Fruit fly (Drosophila melanogaster) whole organism, embryonic: ENCODE results near the gene JIL-1.
A peak's percentile ranks its signal among the peaks of the same experiment; 100 is the strongest.

Experiments
- Awh ChIP-seq: fragments of 200-800 bp; sonication (Bioruptor generic); IDR thresholded peaks from 2 replicates; pipeline ENCODE4, ENCODE4 v1.3.6; 2022; ENCODE audit warnings: missing biosample characterization, missing genetic modification characterization
- BEAF-32 ChIP-seq: fragments of 200-800 bp; sonication (Bioruptor generic); optimal IDR thresholded peaks from 3 replicates; lab custom pipeline; 2017; ENCODE audit warnings: missing biosample characterization, missing genetic modification characterization, mild to moderate bottlenecking, moderate library complexity, missing genetic modification reagents
- CG10267 ChIP-seq: fragments of 200-800 bp; sonication (Bioruptor generic); optimal IDR thresholded peaks from 2 replicates; lab custom pipeline; 2018; ENCODE audit warnings: missing biosample characterization, mild to moderate bottlenecking, missing genetic modification characterization, moderate library complexity
- CG10274 ChIP-seq: fragments of 200-800 bp; sonication (Bioruptor generic); optimal IDR thresholded peaks from 3 replicates; lab custom pipeline; 2017; ENCODE audit warnings: missing biosample characterization, mild to moderate bottlenecking, missing genetic modification characterization
- CG10431 ChIP-seq: fragments of 200-800 bp; sonication (Bioruptor generic); optimal IDR thresholded peaks from 3 replicates; lab custom pipeline; 2018; ENCODE audit warnings: missing biosample characterization, mild to moderate bottlenecking, missing genetic modification characterization
- CG10462 ChIP-seq: fragments of 200-800 bp; sonication (Bioruptor generic); optimal IDR thresholded peaks from 2 replicates; lab custom pipeline; 2016; ENCODE audit warnings: missing biosample characterization, missing genetic modification characterization
- CG11504 ChIP-seq: fragments of 200-800 bp; sonication (Bioruptor generic); optimal IDR thresholded peaks from 3 replicates; lab custom pipeline; 2019; ENCODE audit warnings: missing biosample characterization, mild to moderate bottlenecking, missing genetic modification characterization, moderate library complexity
- CG12299 ChIP-seq: fragments of 200-800 bp; sonication (Bioruptor generic); optimal IDR thresholded peaks from 2 replicates; lab custom pipeline; 2018; ENCODE audit warnings: missing biosample characterization, mild to moderate bottlenecking, missing genetic modification characterization
- CG16815 ChIP-seq: fragments of 200-800 bp; sonication (Bioruptor generic); optimal IDR thresholded peaks from 3 replicates; lab custom pipeline; 2017; ENCODE audit warnings: missing biosample characterization, mild to moderate bottlenecking, missing genetic modification characterization
- CG17829 ChIP-seq: fragments of 200-800 bp; optimal IDR thresholded peaks from 2 replicates; lab custom pipeline; 2019; ENCODE audit warnings: missing biosample characterization, mild to moderate bottlenecking, missing genetic modification characterization, moderate library complexity
- CG18262 ChIP-seq: fragments of 200-800 bp; optimal IDR thresholded peaks from 3 replicates; lab custom pipeline; 2019; ENCODE audit warnings: missing biosample characterization, mild to moderate bottlenecking, missing genetic modification characterization, moderate library complexity
- CG2116 ChIP-seq: fragments of 200-800 bp; sonication (Bioruptor generic); optimal IDR thresholded peaks from 3 replicates; lab custom pipeline; 2018; ENCODE audit warnings: missing biosample characterization, mild to moderate bottlenecking, missing genetic modification characterization
- CG2712 ChIP-seq: fragments of 200-800 bp; optimal IDR thresholded peaks from 3 replicates; lab custom pipeline; 2019; ENCODE audit warnings: missing biosample characterization, mild to moderate bottlenecking, missing genetic modification characterization, moderate library complexity
- CG2889 ChIP-seq: fragments of 200-800 bp; sonication (Bioruptor generic); IDR thresholded peaks from 3 replicates; pipeline ENCODE4 v1.3.6; 2022; ENCODE audit warnings: missing biosample characterization, missing genetic modification characterization
- CG6683 ChIP-seq: fragments of 200-800 bp; sonication (Bioruptor generic); optimal IDR thresholded peaks from 2 replicates; lab custom pipeline; 2017; ENCODE audit warnings: missing biosample characterization, mild to moderate bottlenecking, missing genetic modification characterization, missing genetic modification reagents
- CG6689 ChIP-seq: fragments of 200-800 bp; sonication (Bioruptor generic); IDR thresholded peaks from 2 replicates; pipeline ENCODE4 v1.3.6; 2022; ENCODE audit warnings: missing biosample characterization, missing genetic modification characterization
- CG7786 ChIP-seq: fragments of 200-800 bp; sonication (Bioruptor generic); optimal IDR thresholded peaks from 2 replicates; lab custom pipeline; 2016; ENCODE audit warnings: missing biosample characterization, missing genetic modification characterization
- CG8290 ChIP-seq, 3 experiments: fragments of 200-800 bp; sonication (Bioruptor generic); optimal IDR thresholded peaks; 2 replicates each; lab custom pipeline; 2016 to 2019; ENCODE audit warnings: missing biosample characterization in 3 of 3, missing genetic modification characterization in 3 of 3, mild to moderate bottlenecking in 2 of 3, moderate library complexity in 1 of 3
- CkIIα-i1 ChIP-seq: fragments of 200-800 bp; sonication (Bioruptor generic); IDR thresholded peaks from 2 replicates; pipeline ENCODE4 v1.3.6; 2022; ENCODE audit warnings: missing biosample characterization, missing genetic modification characterization
- Deaf1 ChIP-seq: fragments of 200-800 bp; optimal IDR thresholded peaks from 3 replicates; lab custom pipeline; 2019; ENCODE audit warnings: missing biosample characterization, mild to moderate bottlenecking, missing genetic modification characterization, moderate library complexity
- Doc3 ChIP-seq: fragments of 200-800 bp; sonication (Bioruptor generic); IDR thresholded peaks from 3 replicates; pipeline ENCODE4 v1.3.6; 2022; ENCODE audit warnings: missing biosample characterization, missing genetic modification characterization; ENCODE audit not compliant: partially characterized antibody
- Dp ChIP-seq: fragments of 200-800 bp; sonication (Bioruptor generic); optimal IDR thresholded peaks from 2 replicates; lab custom pipeline; 2018; ENCODE audit warnings: missing biosample characterization, mild to moderate bottlenecking, missing genetic modification characterization, moderate library complexity
- Elba2 ChIP-seq: fragments of 200-800 bp; sonication (Bioruptor generic); optimal IDR thresholded peaks from 3 replicates; lab custom pipeline; 2016; ENCODE audit warnings: missing biosample characterization, missing genetic modification characterization
- Hr3 ChIP-seq: fragments of 200-800 bp; sonication (Bioruptor generic); optimal IDR thresholded peaks from 3 replicates; lab custom pipeline; 2016; ENCODE audit warnings: missing biosample characterization, missing genetic modification characterization
- Lhr ChIP-seq: fragments of 200-800 bp; sonication (Bioruptor generic); optimal IDR thresholded peaks from 3 replicates; lab custom pipeline; 2017; ENCODE audit warnings: mild to moderate bottlenecking, missing biosample characterization, missing genetic modification reagents, missing genetic modification characterization
- Pdp1 ChIP-seq, 2 experiments: fragments of 200-800 bp; sonication (Bioruptor generic); optimal IDR thresholded peaks; 3 replicates each; lab custom pipeline; 2016; ENCODE audit warnings: missing biosample characterization in 2 of 2, missing genetic modification characterization in 2 of 2, mild to moderate bottlenecking in 1 of 2, moderate library complexity in 1 of 2
- Side ChIP-seq: fragments of 200-800 bp; sonication (Bioruptor generic); optimal IDR thresholded peaks from 2 replicates; lab custom pipeline; 2016; ENCODE audit warnings: missing biosample characterization, missing genetic modification characterization
- Sin3A ChIP-seq: fragments of >200 bp; optimal IDR thresholded peaks from 2 replicates; lab custom pipeline; 2018
- Six4 ChIP-seq: fragments of 200-800 bp; sonication (Bioruptor generic); optimal IDR thresholded peaks from 2 replicates; lab custom pipeline; 2016; ENCODE audit warnings: missing biosample characterization, missing genetic modification characterization
- Sox102F ChIP-seq: fragments of 200-800 bp; sonication (Bioruptor generic); optimal IDR thresholded peaks from 2 replicates; lab custom pipeline; 2018; ENCODE audit warnings: missing biosample characterization, mild to moderate bottlenecking, missing genetic modification characterization, moderate library complexity
- Ssrp ChIP-seq: fragments of 200-800 bp; sonication (Bioruptor generic); optimal IDR thresholded peaks from 2 replicates; lab custom pipeline; 2018; ENCODE audit warnings: missing biosample characterization, mild to moderate bottlenecking, missing genetic modification characterization, moderate library complexity
- TFAM ChIP-seq: fragments of 200-800 bp; sonication (Bioruptor generic); optimal IDR thresholded peaks from 2 replicates; lab custom pipeline; 2017; ENCODE audit warnings: missing biosample characterization, missing genetic modification characterization, inconsistent platforms
- amos ChIP-seq: fragments of 200-800 bp; sonication (Bioruptor generic); IDR thresholded peaks from 2 replicates; pipeline ENCODE4 v1.3.6; 2022; ENCODE audit warnings: missing biosample characterization, missing genetic modification characterization; ENCODE audit not compliant: partially characterized antibody
- az2 ChIP-seq: fragments of 200-800 bp; sonication (Bioruptor generic); optimal IDR thresholded peaks from 3 replicates; lab custom pipeline; 2016; ENCODE audit warnings: missing biosample characterization, missing genetic modification characterization
- crp ChIP-seq, 2 experiments: fragments of 200-800 bp; sonication (Bioruptor generic); optimal IDR thresholded peaks; 2 replicates in 1 of 2; 3 replicates in 1 of 2; lab custom pipeline; 2017; ENCODE audit warnings: missing biosample characterization in 2 of 2, missing genetic modification characterization in 2 of 2, mild to moderate bottlenecking in 1 of 2, moderate library complexity in 1 of 2
- danr ChIP-seq: fragments of 200-800 bp; sonication (Bioruptor generic); IDR thresholded peaks from 2 replicates; pipeline ENCODE4 v1.3.6; 2022; ENCODE audit warnings: missing biosample characterization, missing genetic modification characterization
- dm ChIP-seq: fragments of 200-800 bp; sonication (Bioruptor generic); optimal IDR thresholded peaks from 3 replicates; lab custom pipeline; 2016; ENCODE audit warnings: missing biosample characterization, missing genetic modification characterization
- esg ChIP-seq: fragments of 200-800 bp; sonication (Bioruptor generic); conservative IDR thresholded peaks from 2 replicates; pipeline ENCODE4 v1.3.6; 2022; ENCODE audit warnings: missing biosample characterization, missing genetic modification characterization
- fd96Cb ChIP-seq: fragments of 200-800 bp; sonication (Bioruptor generic); optimal IDR thresholded peaks from 2 replicates; lab custom pipeline; 2018; ENCODE audit warnings: missing biosample characterization, mild to moderate bottlenecking, missing genetic modification characterization, moderate library complexity
- gce ChIP-seq: fragments of 200-800 bp; sonication (Bioruptor generic); IDR thresholded peaks from 3 replicates; pipeline ENCODE4 v1.3.6; 2022; ENCODE audit warnings: missing biosample characterization, missing genetic modification characterization
- jigr1 ChIP-seq: fragments of 200-800 bp; sonication (Bioruptor generic); IDR thresholded peaks from 3 replicates; pipeline ENCODE4 v1.3.6; 2022; ENCODE audit warnings: missing biosample characterization, missing genetic modification characterization
- lola ChIP-seq, 3 experiments: fragments of >200 bp in 2 of 3; fragments of 200-800 bp in 1 of 3; sonication (Bioruptor generic) in 1 of 3; optimal IDR thresholded peaks; 2 replicates each; lab custom pipeline; 2017 to 2019; ENCODE audit warnings: missing biosample characterization in 3 of 3, missing genetic modification characterization in 3 of 3, mild to moderate bottlenecking in 1 of 3, moderate library complexity in 1 of 3
- mam ChIP-seq: fragments of 200-800 bp; sonication (Bioruptor generic); optimal IDR thresholded peaks from 3 replicates; lab custom pipeline; 2016; ENCODE audit warnings: missing biosample characterization, missing genetic modification characterization
- prd ChIP-seq, 3 experiments: fragments of >200 bp in 2 of 3; fragments of 200-800 bp in 1 of 3; sonication (Bioruptor generic) in 1 of 3; optimal IDR thresholded peaks in 2 of 3; IDR thresholded peaks in 1 of 3; 2 replicates in 2 of 3; 3 replicates in 1 of 3; pipeline versions ENCODE4 v1.3.6 to Lab custom; 2017 to 2022; ENCODE audit warnings: missing biosample characterization in 1 of 3, missing genetic modification characterization in 1 of 3
- run ChIP-seq: fragments of 200-800 bp; sonication (Bioruptor generic); optimal IDR thresholded peaks from 3 replicates; lab custom pipeline; 2018; ENCODE audit warnings: missing biosample characterization, mild to moderate bottlenecking, missing genetic modification characterization
- stc ChIP-seq: fragments of 200-800 bp; sonication (Bioruptor generic); IDR thresholded peaks from 2 replicates; pipeline ENCODE4 v1.3.6; 2022; ENCODE audit warnings: missing biosample characterization, missing genetic modification characterization
- vvl ChIP-seq: fragments of 200-800 bp; sonication (Bioruptor generic); IDR thresholded peaks from 2 replicates; pipeline ENCODE4 v1.3.6; 2022; ENCODE audit warnings: missing biosample characterization, missing genetic modification characterization

Gene JIL-1

DNA sequence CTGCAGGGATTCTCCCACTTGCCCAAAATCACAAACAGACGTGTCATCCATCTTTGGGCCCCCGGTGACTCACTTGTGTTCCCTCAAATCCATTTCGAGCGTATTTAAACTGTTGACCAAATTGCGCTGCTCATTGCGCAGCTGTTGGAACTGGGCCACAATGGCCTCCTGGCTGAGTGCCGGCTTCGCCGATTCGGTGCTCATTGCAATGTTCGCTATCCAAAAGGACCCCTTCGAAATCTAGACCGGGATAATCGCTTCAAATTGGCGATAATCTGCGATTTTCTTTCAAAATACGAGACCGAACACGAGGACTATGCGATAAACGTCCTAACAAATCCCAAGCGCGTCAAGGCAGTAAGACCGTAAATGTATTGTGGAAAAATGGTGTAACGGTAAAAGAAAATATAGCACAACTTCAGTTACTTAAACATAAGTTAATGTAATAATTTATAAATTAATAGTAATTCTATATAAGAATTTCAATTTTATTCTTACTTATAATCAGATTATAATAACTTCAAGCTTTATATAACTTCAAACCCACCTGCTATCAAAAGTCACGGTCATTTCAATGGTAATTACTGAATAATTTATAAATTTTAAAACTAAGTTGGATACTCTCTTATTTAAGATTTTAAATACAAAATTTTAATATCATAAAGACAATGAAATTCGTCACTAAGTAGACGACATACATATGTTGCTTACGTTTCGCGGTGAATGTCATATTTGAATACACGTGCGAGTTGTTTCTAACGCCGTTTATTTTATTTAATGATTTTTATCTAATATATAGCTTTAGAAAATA, 18.7 kb downstream of the JIL-1 start, which contains the start of the genes Pfdn2 and Noc1 (continued):
- TF ChIP-seq TFAM (no peak), jigr1 (GFP tag; lab: Robert Waterston, UW) (0 out of 3 replicates have a peak, but pooled peaks have one; percentile 27), gce (GFP tag; lab: Robert Waterston, UW) (no peak), vvl (GFP tag; lab: Robert Waterston, UW) (peak; percentile 26; the same call in 1 of the 2 replicates), mam (GFP tag; lab: Kevin White, UChicago) (peak; percentile 43), CG12299 (tag; lab: Kevin White, UChicago) (peak; percentile 25), danr (GFP tag; lab: Robert Waterston, UW) (0 out of 2 replicates have a peak, but pooled peaks have one; percentile 9), Lhr (no peak), CG11504 (tag; lab: Kevin White, UChicago) (no peak), CG2712 (tag; lab: Kevin White, UChicago) (peak; percentile 78), esg (peak; percentile 44; the same call in 1 of the 2 replicates), CG2889 (GFP tag; lab: Robert Waterston, UW) (no peak), Sin3A (lab: Kevin White, UChicago) (peak; percentile 5), CG8290 (GFP tag; optimal IDR thresholded peaks at IDR 0.05; lab: Kevin White, UChicago) (peak; percentile 57), CG8290 (tag; optimal IDR thresholded peaks at IDR 0.05; lab: Kevin White, UChicago) (no peak), Awh (GFP tag; lab: Robert Waterston, UW) (0 out of 2 replicates have a peak, but pooled peaks have one; percentile 15), Deaf1 (tag; lab: Kevin White, UChicago) (no peak), CG10274 (GFP tag; lab: Kevin White, UChicago) (no peak), CG10431 (GFP tag; lab: Kevin White, UChicago) (no peak), dm (GFP tag; lab: Kevin White, UChicago) (peak; percentile 57), Dp (GFP tag; lab: Kevin White, UChicago) (peak; percentile 7), CG2116 (peak; percentile 18), Hr3 (GFP tag; lab: Kevin White, UChicago) (peak; percentile 83), lola (GFP tag; optimal IDR thresholded peaks at IDR 0.05; lab: Kevin White, UChicago) (peak in 1 of 3 experiments; percentile 61), prd (optimal IDR thresholded peaks at IDR 0.05; lab: Kevin White, UChicago) (no peak), prd (GFP tag; IDR thresholded peaks at IDR 0.05; lab: Robert Waterston, UW) (peak; percentile 67), Ssrp (tag; lab: Kevin White, UChicago) (peak; percentile 70), Pdp1 (GFP tag; optimal IDR thresholded peaks at IDR 0.05; lab: Kevin White, UChicago) (peak in 1 of 2 experiments; percentile 3), Doc3 (GFP tag; lab: Robert Waterston, UW) (0 out of 3 replicates have a peak, but pooled peaks have one; percentile 35), Sox102F (peak; percentile 76), CG10462 (GFP tag; lab: Kevin White, UChicago) (peak; percentile 31), BEAF-32 (GFP tag; lab: Kevin White, UChicago) (peak; percentile 16), CG18262 (peak; percentile 66), CG10267 (tag; lab: Kevin White, UChicago) (peak; percentile 60), Elba2 (GFP tag; lab: Kevin White, UChicago) (no peak), CkIIα-i1 (GFP tag; lab: Robert Waterston, UW) (no peak), stc (GFP tag; lab: Robert Waterston, UW) (0 out of 2 replicates have a peak, but pooled peaks have one; percentile 25), CG7786 (GFP tag; lab: Kevin White, UChicago) (no peak), Side (GFP tag; lab: Kevin White, UChicago) (no peak), fd96Cb (tag; lab: Kevin White, UChicago) (peak; percentile 41), Six4 (GFP tag; lab: Kevin White, UChicago) (peak; percentile 47), CG6683 (GFP tag; lab: Kevin White, UChicago) (peak; percentile 5), CG16815 (GFP tag; lab: Kevin White, UChicago) (peak; percentile 26), crp (GFP tag; optimal IDR thresholded peaks at IDR 0.05; lab: Kevin White, UChicago) (peak in 1 of 2 experiments; percentile 66), az2 (GFP tag; lab: Kevin White, UChicago) (peak; percentile 61), CG17829 (tag; lab: Kevin White, UChicago) (peak; percentile 55), amos (no peak), run (tag; lab: Kevin White, UChicago) (no peak), CG6689 (GFP tag; lab: Robert Waterston, UW) (peak; percentile 36; the same call in 1 of the 2 replicates)
